Fruit fly (Drosophila melanogaster) whole organism, embryonic: ENCODE results near the gene CG17764.

Source experiments
- Ada2b ChIP-seq: fragments of 200-800 bp; sonication (Bioruptor generic); IDR thresholded peaks from 2 replicates; pipeline ENCODE4 v1.3.6; 2022; ENCODE audit warnings: missing biosample characterization, missing genetic modification characterization
- Atf6 ChIP-seq: fragments of 200-800 bp; sonication (Bioruptor generic); IDR thresholded peaks from 2 replicates; pipeline ENCODE4 v1.3.6; 2022; ENCODE audit warnings: missing biosample characterization, missing genetic modification characterization
- B-H1 ChIP-seq: fragments of 200-800 bp; sonication (Bioruptor generic); IDR thresholded peaks from 3 replicates; pipeline ENCODE4 v1.3.6; 2022; ENCODE audit warnings: missing biosample characterization, missing genetic modification characterization
- BEAF-32 ChIP-seq: fragments of 200-800 bp; sonication (Bioruptor generic); optimal IDR thresholded peaks from 3 replicates; lab custom pipeline; 2017; ENCODE audit warnings: missing biosample characterization, missing genetic modification characterization, mild to moderate bottlenecking, moderate library complexity, missing genetic modification reagents
- C15 ChIP-seq: fragments of 200-800 bp; sonication (Bioruptor generic); IDR thresholded peaks from 3 replicates; pipeline ENCODE4 v1.3.6; 2022; ENCODE audit warnings: missing biosample characterization, missing genetic modification characterization
- CG10209 ChIP-seq: fragments of 200-800 bp; sonication (Bioruptor generic); optimal IDR thresholded peaks from 3 replicates; lab custom pipeline; 2017; ENCODE audit warnings: missing biosample characterization, mild to moderate bottlenecking, missing genetic modification characterization, missing genetic modification reagents
- CG10462 ChIP-seq: fragments of 200-800 bp; sonication (Bioruptor generic); optimal IDR thresholded peaks from 2 replicates; lab custom pipeline; 2016; ENCODE audit warnings: missing biosample characterization, missing genetic modification characterization
- CG10959 ChIP-seq: fragments of 200-800 bp; sonication (Bioruptor generic); IDR thresholded peaks from 2 replicates; pipeline ENCODE4 v1.3.6; 2022; ENCODE audit warnings: missing biosample characterization, missing genetic modification characterization
- CG10979 ChIP-seq: fragments of 200-800 bp; sonication (Bioruptor generic); optimal IDR thresholded peaks from 2 replicates; lab custom pipeline; 2018; ENCODE audit warnings: missing biosample characterization, mild to moderate bottlenecking, missing genetic modification characterization, moderate library complexity
- CG11504 ChIP-seq: fragments of 200-800 bp; sonication (Bioruptor generic); optimal IDR thresholded peaks from 3 replicates; lab custom pipeline; 2019; ENCODE audit warnings: missing biosample characterization, mild to moderate bottlenecking, missing genetic modification characterization, moderate library complexity
- CG11695 ChIP-seq: fragments of 200-800 bp; sonication (Bioruptor generic); IDR thresholded peaks from 3 replicates; pipeline ENCODE4 v1.3.6; 2022; ENCODE audit warnings: missing biosample characterization, missing genetic modification characterization
- CG11696 ChIP-seq: fragments of 200-800 bp; sonication (Bioruptor generic); IDR thresholded peaks from 2 replicates; pipeline ENCODE4 v1.3.6; 2022; ENCODE audit warnings: missing biosample characterization, missing genetic modification characterization
- CG12391 ChIP-seq: fragments of 200-800 bp; sonication (Bioruptor generic); optimal IDR thresholded peaks from 3 replicates; lab custom pipeline; 2018; ENCODE audit warnings: missing biosample characterization, mild to moderate bottlenecking, missing genetic modification characterization, moderate library complexity
- CG13624 ChIP-seq: fragments of 200-800 bp; sonication (Bioruptor generic); optimal IDR thresholded peaks from 2 replicates; lab custom pipeline; 2016; ENCODE audit warnings: missing biosample characterization, missing genetic modification characterization
- CG1647 ChIP-seq: fragments of 200-800 bp; sonication (Bioruptor generic); optimal IDR thresholded peaks from 3 replicates; lab custom pipeline; 2016; ENCODE audit warnings: missing biosample characterization, missing genetic modification characterization
- CG16863 ChIP-seq: fragments of 200-800 bp; sonication (Bioruptor generic); optimal IDR thresholded peaks from 3 replicates; lab custom pipeline; 2016; ENCODE audit warnings: missing biosample characterization, missing genetic modification characterization
- CG17912 ChIP-seq: fragments of 200-800 bp; sonication (Bioruptor generic); optimal IDR thresholded peaks from 2 replicates; lab custom pipeline; 2018; ENCODE audit warnings: missing biosample characterization, mild to moderate bottlenecking, missing genetic modification characterization
- CG18476 ChIP-seq: fragments of 200-800 bp; sonication (Bioruptor generic); optimal IDR thresholded peaks from 2 replicates; lab custom pipeline; 2016; ENCODE audit warnings: missing biosample characterization, mild to moderate bottlenecking, missing genetic modification characterization
- CG2202 ChIP-seq: fragments of 200-800 bp; sonication (Bioruptor generic); optimal IDR thresholded peaks from 2 replicates; lab custom pipeline; 2018; ENCODE audit warnings: missing biosample characterization, mild to moderate bottlenecking, missing genetic modification characterization
- CG4730 ChIP-seq: fragments of 200-800 bp; sonication (Bioruptor generic); IDR thresholded peaks from 2 replicates; pipeline ENCODE4 v1.3.6; 2022; ENCODE audit warnings: missing biosample characterization, missing genetic modification characterization
- CG6813 ChIP-seq: fragments of 200-800 bp; sonication (Bioruptor generic); optimal IDR thresholded peaks from 2 replicates; lab custom pipeline; 2017; ENCODE audit warnings: missing biosample characterization, missing genetic modification characterization, mild to moderate bottlenecking, moderate library complexity, missing genetic modification reagents
- CG7928 ChIP-seq: fragments of 200-800 bp; sonication (Bioruptor generic); optimal IDR thresholded peaks from 2 replicates; lab custom pipeline; 2017; ENCODE audit warnings: missing biosample characterization, mild to moderate bottlenecking, missing genetic modification characterization
- CG9797 ChIP-seq: fragments of 200-800 bp; sonication (Bioruptor generic); optimal IDR thresholded peaks from 3 replicates; lab custom pipeline; 2018; ENCODE audit warnings: missing biosample characterization, mild to moderate bottlenecking, missing genetic modification characterization
- CrebB ChIP-seq: fragments of 200-800 bp; sonication (Bioruptor generic); optimal IDR thresholded peaks from 3 replicates; lab custom pipeline; 2018; ENCODE audit warnings: missing biosample characterization, mild to moderate bottlenecking, missing genetic modification characterization
- D19B ChIP-seq: fragments of 200-800 bp; sonication (Bioruptor generic); optimal IDR thresholded peaks from 2 replicates; lab custom pipeline; 2017; ENCODE audit warnings: missing biosample characterization, mild to moderate bottlenecking, missing genetic modification characterization
- Dad ChIP-seq: fragments of 200-800 bp; sonication (Bioruptor generic); optimal IDR thresholded peaks from 3 replicates; lab custom pipeline; 2016; ENCODE audit warnings: missing biosample characterization, missing genetic modification characterization
- Dll ChIP-seq: fragments of 200-800 bp; sonication (Bioruptor generic); IDR thresholded peaks from 4 replicates; pipeline ENCODE4 v1.3.6; 2022; ENCODE audit warnings: missing biosample characterization, missing genetic modification characterization; ENCODE audit not compliant: partially characterized antibody
- E2f1 ChIP-seq: fragments of 200-800 bp; sonication (Bioruptor generic); IDR thresholded peaks from 2 replicates; pipeline ENCODE4 v1.3.6; 2022; ENCODE audit warnings: missing biosample characterization, missing genetic modification characterization
- GATAe ChIP-seq: fragments of 200-800 bp; sonication (Bioruptor generic); conservative IDR thresholded peaks from 2 replicates; pipeline ENCODE4 v1.3.6; 2022; ENCODE audit warnings: missing biosample characterization, missing genetic modification characterization
- HLHmδ ChIP-seq: fragments of 200-800 bp; sonication (Bioruptor generic); optimal IDR thresholded peaks from 2 replicates; lab custom pipeline; 2018; ENCODE audit warnings: missing biosample characterization, mild to moderate bottlenecking, missing genetic modification characterization, moderate library complexity
- Med ChIP-seq: fragments of 200-800 bp; sonication (Bioruptor generic); peaks from one replicate; lab custom pipeline; 2016; ENCODE audit warnings: missing biosample characterization, missing genetic modification characterization, mild to moderate bottlenecking, inconsistent platforms, moderate library complexity
- NFAT ChIP-seq: fragments of 200-800 bp; sonication (Bioruptor generic); IDR thresholded peaks from 2 replicates; pipeline ENCODE4 v1.3.6; 2022; ENCODE audit warnings: missing biosample characterization, missing genetic modification characterization
- Nf-YB ChIP-seq: fragments of 200-800 bp; sonication (Bioruptor generic); optimal IDR thresholded peaks from 3 replicates; lab custom pipeline; 2019; ENCODE audit warnings: missing biosample characterization, mild to moderate bottlenecking, missing genetic modification characterization, moderate library complexity
- Sry-δ ChIP-seq: fragments of 200-800 bp; sonication (Bioruptor generic); optimal IDR thresholded peaks from 2 replicates; lab custom pipeline; 2016; ENCODE audit warnings: missing biosample characterization, missing genetic modification characterization
- dmrt11E ChIP-seq: fragments of 200-800 bp; sonication (Bioruptor generic); optimal IDR thresholded peaks from 3 replicates; lab custom pipeline; 2018; ENCODE audit warnings: missing biosample characterization, mild to moderate bottlenecking, missing genetic modification characterization, moderate library complexity
- dmrt99B ChIP-seq: fragments of 200-800 bp; sonication (Bioruptor generic); optimal IDR thresholded peaks from 2 replicates; lab custom pipeline; 2018; ENCODE audit warnings: missing biosample characterization, mild to moderate bottlenecking, missing genetic modification characterization, moderate library complexity
- esg ChIP-seq: fragments of 200-800 bp; sonication (Bioruptor generic); conservative IDR thresholded peaks from 2 replicates; pipeline ENCODE4 v1.3.6; 2022; ENCODE audit warnings: missing biosample characterization, missing genetic modification characterization
- ewg ChIP-seq: fragments of 200-800 bp; sonication (Bioruptor generic); optimal IDR thresholded peaks from 3 replicates; lab custom pipeline; 2017; ENCODE audit warnings: mild to moderate bottlenecking, missing biosample characterization, missing genetic modification reagents, missing genetic modification characterization
- fd3F ChIP-seq: fragments of 200-800 bp; sonication (Bioruptor generic); optimal IDR thresholded peaks from 2 replicates; lab custom pipeline; 2018; ENCODE audit warnings: missing biosample characterization, mild to moderate bottlenecking, missing genetic modification characterization, moderate library complexity
- ham ChIP-seq: fragments of 200-800 bp; sonication (Bioruptor generic); IDR thresholded peaks from 2 replicates; pipeline ENCODE4 v1.3.6; 2022; ENCODE audit warnings: missing biosample characterization, missing genetic modification characterization
- hbn ChIP-seq: fragments of 200-800 bp; sonication (Bioruptor generic); IDR thresholded peaks from 2 replicates; pipeline ENCODE4 v1.3.6; 2022; ENCODE audit warnings: missing biosample characterization, missing genetic modification characterization; ENCODE audit not compliant: partially characterized antibody
- hkb ChIP-seq, 2 experiments: fragments of 200-800 bp in 1 of 2; fragments of >200 bp in 1 of 2; sonication (Bioruptor generic) in 1 of 2; IDR thresholded peaks in 1 of 2; optimal IDR thresholded peaks in 1 of 2; 2 replicates each; pipeline versions ENCODE4 v1.3.6 to Lab custom; 2017 to 2022; ENCODE audit warnings: missing biosample characterization in 1 of 2, missing genetic modification characterization in 1 of 2
- ind ChIP-seq: fragments of 200-800 bp; sonication (Bioruptor generic); optimal IDR thresholded peaks from 3 replicates; lab custom pipeline; 2016; ENCODE audit warnings: missing biosample characterization, missing genetic modification characterization
- lab ChIP-seq: fragments of 200-800 bp; sonication (Bioruptor generic); optimal IDR thresholded peaks from 3 replicates; lab custom pipeline; 2017; ENCODE audit warnings: missing biosample characterization, missing genetic modification characterization, mild to moderate bottlenecking, moderate library complexity, missing genetic modification reagents
- maf-S ChIP-seq: fragments of 200-800 bp; sonication (Bioruptor generic); optimal IDR thresholded peaks from 2 replicates; lab custom pipeline; 2016; ENCODE audit warnings: missing biosample characterization, missing genetic modification characterization
- odd ChIP-seq: fragments of 200-800 bp; sonication (Bioruptor generic); optimal IDR thresholded peaks from 2 replicates; lab custom pipeline; 2017; ENCODE audit warnings: missing biosample characterization, mild to moderate bottlenecking, missing genetic modification characterization
- pros ChIP-seq: fragments of 200-800 bp; sonication (Bioruptor generic); optimal IDR thresholded peaks from 3 replicates; lab custom pipeline; 2019; ENCODE audit warnings: missing biosample characterization, mild to moderate bottlenecking, missing genetic modification characterization, moderate library complexity
- psq ChIP-seq: fragments of 200-800 bp; sonication (Bioruptor generic); optimal IDR thresholded peaks from 2 replicates; lab custom pipeline; 2017; ENCODE audit warnings: missing biosample characterization, missing genetic modification characterization
- pzg ChIP-seq: fragments of 200-800 bp; sonication (Bioruptor generic); optimal IDR thresholded peaks from 3 replicates; lab custom pipeline; 2018; ENCODE audit warnings: missing biosample characterization, mild to moderate bottlenecking, missing genetic modification characterization, moderate library complexity
- seq ChIP-seq: fragments of 200-800 bp; sonication (Bioruptor generic); IDR thresholded peaks from 2 replicates; pipeline ENCODE4 v1.3.6; 2022; ENCODE audit warnings: missing biosample characterization, missing genetic modification characterization
- usp ChIP-seq: fragments of >200 bp; optimal IDR thresholded peaks from 2 replicates; lab custom pipeline; 2017; ENCODE audit warnings: missing biosample characterization, missing genetic modification characterization

CG17764 gene

dm6 chrX:5308963-5309362 is 1.7 kb upstream of the CG17764 start, which contains the start of the genes Cdk7 and snf (continued):
- TF ChIP-seq CG1647 (GFP tag; lab: Kevin White, UChicago) (no peak), odd (GFP tag; lab: Kevin White, UChicago) (no peak), CG16863 (GFP tag; lab: Kevin White, UChicago) (peak; percentile 78), CG7928 (GFP tag; lab: Kevin White, UChicago) (no peak), HLHmδ (no peak), dmrt99B (no peak), BEAF-32 (GFP tag; lab: Kevin White, UChicago) (peak; percentile 88), Atf6 (GFP tag; lab: Robert Waterston, UW) (no peak), hbn (peak; percentile 70), Nf-YB (GFP tag; lab: Kevin White, UChicago) (no peak), dmrt11E (tag; lab: Kevin White, UChicago) (peak; percentile 21), Dad (GFP tag; lab: Kevin White, UChicago) (peak; percentile 14), ham (no peak), hkb (optimal IDR thresholded peaks at IDR 0.05; lab: Kevin White, UChicago) (no peak), hkb (GFP tag; IDR thresholded peaks at IDR 0.05; lab: Robert Waterston, UW) (no peak), D19B (no peak), CG11504 (tag; lab: Kevin White, UChicago) (no peak), CrebB (no peak), CG4730 (no peak), B-H1 (GFP tag; lab: Robert Waterston, UW) (no peak), Dll (GFP tag; lab: Robert Waterston, UW) (peak; percentile 92), CG10209 (GFP tag; lab: Kevin White, UChicago) (peak; percentile 12), ewg (GFP tag; lab: Kevin White, UChicago) (peak; percentile 24), CG18476 (GFP tag; lab: Kevin White, UChicago) (no peak), CG11696 (no peak), GATAe (GFP tag; lab: Robert Waterston, UW) (no peak), Sry-δ (GFP tag; lab: Kevin White, UChicago) (peak; percentile 90), CG17912 (no peak), CG12391 (peak; percentile 51), Ada2b (GFP tag; lab: Robert Waterston, UW) (no peak), maf-S (no peak), Med (GFP tag; lab: Kevin White, UChicago) (peak; percentile 93), ind (GFP tag; lab: Kevin White, UChicago) (peak; percentile 37), CG10959 (GFP tag; lab: Robert Waterston, UW) (no peak), esg (GFP tag; lab: Robert Waterston, UW) (no peak), CG6813 (GFP tag; lab: Kevin White, UChicago) (no peak), CG9797 (peak; percentile 86), CG11695 (GFP tag; lab: Robert Waterston, UW) (no peak), CG2202 (tag; lab: Kevin White, UChicago) (no peak), psq (GFP tag; lab: Kevin White, UChicago) (no peak), fd3F (GFP tag; lab: Kevin White, UChicago) (no peak), NFAT (GFP tag; lab: Robert Waterston, UW) (no peak), CG10462 (no peak), usp (no peak), CG10979 (peak; percentile 25), C15 (GFP tag; lab: Robert Waterston, UW) (no peak), seq (GFP tag; lab: Robert Waterston, UW) (no peak), E2f1 (GFP tag; lab: Robert Waterston, UW) (no peak), pros (no peak), pzg (GFP tag; lab: Kevin White, UChicago) (peak; percentile 85), lab (GFP tag; lab: Kevin White, UChicago) (no peak), CG13624 (GFP tag; lab: Kevin White, UChicago) (peak; percentile 50)
